Fruit fly (Drosophila melanogaster) whole organism, embryonic: Measurements from ENCODE around the gene CG10660.

Experiments
- Abd-B ChIP-seq: fragments of 200-800 bp; sonication (Bioruptor generic); optimal IDR thresholded peaks from 2 replicates; lab custom pipeline; 2018; ENCODE audit warnings: missing biosample characterization, mild to moderate bottlenecking, missing genetic modification characterization, moderate library complexity
- Atf3 ChIP-seq: fragments of 200-800 bp; sonication (Bioruptor generic); optimal IDR thresholded peaks from 3 replicates; lab custom pipeline; 2016; ENCODE audit warnings: missing biosample characterization, missing genetic modification characterization
- Atf6 ChIP-seq: fragments of 200-800 bp; sonication (Bioruptor generic); IDR thresholded peaks from 2 replicates; pipeline ENCODE4 v1.3.6; 2022; ENCODE audit warnings: missing biosample characterization, missing genetic modification characterization
- BEAF-32 ChIP-seq: fragments of 200-800 bp; sonication (Bioruptor generic); optimal IDR thresholded peaks from 3 replicates; lab custom pipeline; 2017; ENCODE audit warnings: missing biosample characterization, missing genetic modification characterization, mild to moderate bottlenecking, moderate library complexity, missing genetic modification reagents
- CG10462 ChIP-seq: fragments of 200-800 bp; sonication (Bioruptor generic); optimal IDR thresholded peaks from 2 replicates; lab custom pipeline; 2016; ENCODE audit warnings: missing biosample characterization, missing genetic modification characterization
- CG10654 ChIP-seq: fragments of 200-800 bp; sonication (Bioruptor generic); optimal IDR thresholded peaks from 2 replicates; lab custom pipeline; 2016; ENCODE audit warnings: missing biosample characterization, missing genetic modification characterization
- CG11723 ChIP-seq: fragments of 200-800 bp; sonication (Bioruptor generic); optimal IDR thresholded peaks from 2 replicates; lab custom pipeline; 2017; ENCODE audit warnings: missing biosample characterization, mild to moderate bottlenecking, missing genetic modification characterization
- CG12299 ChIP-seq: fragments of 200-800 bp; sonication (Bioruptor generic); optimal IDR thresholded peaks from 2 replicates; lab custom pipeline; 2018; ENCODE audit warnings: missing biosample characterization, mild to moderate bottlenecking, missing genetic modification characterization
- CG12769 ChIP-seq: fragments of 200-800 bp; sonication (Bioruptor generic); optimal IDR thresholded peaks from 2 replicates; lab custom pipeline; 2019; ENCODE audit warnings: missing biosample characterization, mild to moderate bottlenecking, missing genetic modification characterization, moderate library complexity
- CG13424 ChIP-seq: fragments of 200-800 bp; sonication (Bioruptor generic); optimal IDR thresholded peaks from 2 replicates; lab custom pipeline; 2019; ENCODE audit warnings: missing biosample characterization, mild to moderate bottlenecking, missing genetic modification characterization, moderate library complexity
- CG14860 ChIP-seq: fragments of 200-800 bp; sonication (Bioruptor generic); IDR thresholded peaks from 3 replicates; pipeline ENCODE4 v1.3.6; 2022; ENCODE audit warnings: missing biosample characterization, missing genetic modification characterization; ENCODE audit not compliant: partially characterized antibody
- CG15073 ChIP-seq: fragments of 200-800 bp; sonication (Bioruptor generic); optimal IDR thresholded peaks from 2 replicates; lab custom pipeline; 2016; ENCODE audit warnings: missing biosample characterization, missing genetic modification characterization
- CG15479 ChIP-seq: fragments of 200-800 bp; sonication (Bioruptor generic); optimal IDR thresholded peaks from 3 replicates; lab custom pipeline; 2019; ENCODE audit warnings: missing biosample characterization, mild to moderate bottlenecking, missing genetic modification characterization, moderate library complexity
- CG1603 ChIP-seq: fragments of 200-800 bp; sonication (Bioruptor generic); optimal IDR thresholded peaks from 2 replicates; lab custom pipeline; 2019; ENCODE audit warnings: missing biosample characterization, mild to moderate bottlenecking, missing genetic modification characterization, moderate library complexity
- CG17359 ChIP-seq: fragments of 200-800 bp; sonication (Bioruptor generic); optimal IDR thresholded peaks from 3 replicates; lab custom pipeline; 2018; ENCODE audit warnings: missing biosample characterization, mild to moderate bottlenecking, missing genetic modification characterization, moderate library complexity
- CG17612 ChIP-seq: fragments of 200-800 bp; sonication (Bioruptor generic); IDR thresholded peaks from 2 replicates; pipeline ENCODE4 v1.3.6; 2022; ENCODE audit warnings: missing biosample characterization, missing genetic modification characterization
- CG18262 ChIP-seq: fragments of 200-800 bp; optimal IDR thresholded peaks from 3 replicates; lab custom pipeline; 2019; ENCODE audit warnings: missing biosample characterization, mild to moderate bottlenecking, missing genetic modification characterization, moderate library complexity
- CG18599 ChIP-seq: fragments of 200-800 bp; sonication (Bioruptor generic); optimal IDR thresholded peaks from 3 replicates; lab custom pipeline; 2017; ENCODE audit warnings: missing biosample characterization, missing genetic modification characterization, mild to moderate bottlenecking, moderate library complexity, missing genetic modification reagents
- CG2712 ChIP-seq: fragments of 200-800 bp; optimal IDR thresholded peaks from 3 replicates; lab custom pipeline; 2019; ENCODE audit warnings: missing biosample characterization, mild to moderate bottlenecking, missing genetic modification characterization, moderate library complexity
- CG31224 ChIP-seq: fragments of 200-800 bp; sonication (Bioruptor generic); IDR thresholded peaks from 2 replicates; pipeline ENCODE4 v1.3.6; 2022; ENCODE audit warnings: missing biosample characterization, missing genetic modification characterization
- CG3995 ChIP-seq: fragments of 200-800 bp; sonication (Bioruptor generic); optimal IDR thresholded peaks from 3 replicates; lab custom pipeline; 2016; ENCODE audit warnings: missing biosample characterization, missing genetic modification characterization
- CG4424 ChIP-seq: fragments of 200-800 bp; sonication (Bioruptor generic); optimal IDR thresholded peaks from 3 replicates; lab custom pipeline; 2016; ENCODE audit warnings: missing biosample characterization, missing genetic modification characterization
- CG6272 ChIP-seq: fragments of 200-800 bp; sonication (Bioruptor generic); IDR thresholded peaks from 2 replicates; pipeline ENCODE4 v1.3.6; 2022; ENCODE audit warnings: missing biosample characterization, missing genetic modification characterization
- CG6854 ChIP-seq: fragments of 200-800 bp; sonication (Bioruptor generic); optimal IDR thresholded peaks from 3 replicates; lab custom pipeline; 2017; ENCODE audit warnings: missing biosample characterization, mild to moderate bottlenecking, missing genetic modification characterization
- CG8924 ChIP-seq: fragments of 200-800 bp; optimal IDR thresholded peaks from 3 replicates; lab custom pipeline; 2019; ENCODE audit warnings: missing biosample characterization, mild to moderate bottlenecking, missing genetic modification characterization, moderate library complexity
- CG9727 ChIP-seq: fragments of 200-800 bp; sonication (Bioruptor generic); optimal IDR thresholded peaks from 3 replicates; lab custom pipeline; 2017; ENCODE audit warnings: missing biosample characterization, mild to moderate bottlenecking, missing genetic modification characterization
- D19A ChIP-seq: fragments of 200-800 bp; optimal IDR thresholded peaks from 3 replicates; lab custom pipeline; 2019; ENCODE audit warnings: missing biosample characterization, mild to moderate bottlenecking, missing genetic modification characterization, moderate library complexity
- Dfd ChIP-seq, 2 experiments: fragments of >200 bp; optimal IDR thresholded peaks; 2 replicates each; lab custom pipeline; 2017; ENCODE audit warnings: missing biosample characterization in 2 of 2, missing genetic modification characterization in 2 of 2
- ERR ChIP-seq: fragments of 200-800 bp; sonication (Bioruptor generic); optimal IDR thresholded peaks from 2 replicates; lab custom pipeline; 2016; ENCODE audit warnings: missing biosample characterization, missing genetic modification characterization
- Ets65A ChIP-seq: fragments of 200-800 bp; sonication (Bioruptor generic); peaks from one replicate; lab custom pipeline; 2016; ENCODE audit warnings: missing biosample characterization, missing genetic modification characterization
- Fer1 ChIP-seq: fragments of 200-800 bp; sonication (Bioruptor generic); optimal IDR thresholded peaks from 2 replicates; lab custom pipeline; 2017; ENCODE audit warnings: missing biosample characterization, mild to moderate bottlenecking, missing genetic modification characterization
- HmgZ ChIP-seq: fragments of 200-800 bp; sonication (Bioruptor generic); optimal IDR thresholded peaks from 2 replicates; lab custom pipeline; 2018; ENCODE audit warnings: missing biosample characterization, mild to moderate bottlenecking, missing genetic modification characterization
- Jarid2 ChIP-seq: fragments of 200-800 bp; sonication (Bioruptor generic); optimal IDR thresholded peaks from 3 replicates; lab custom pipeline; 2017; ENCODE audit warnings: mild to moderate bottlenecking, missing biosample characterization, missing genetic modification reagents, missing genetic modification characterization
- Lhr ChIP-seq: fragments of 200-800 bp; sonication (Bioruptor generic); optimal IDR thresholded peaks from 3 replicates; lab custom pipeline; 2017; ENCODE audit warnings: mild to moderate bottlenecking, missing biosample characterization, missing genetic modification reagents, missing genetic modification characterization
- MTF-1 ChIP-seq: fragments of 200-800 bp; sonication (Bioruptor generic); optimal IDR thresholded peaks from 2 replicates; lab custom pipeline; 2018; ENCODE audit warnings: missing biosample characterization, mild to moderate bottlenecking, missing genetic modification characterization, borderline replicate concordance
- Nf-YB ChIP-seq: fragments of 200-800 bp; sonication (Bioruptor generic); optimal IDR thresholded peaks from 3 replicates; lab custom pipeline; 2019; ENCODE audit warnings: missing biosample characterization, mild to moderate bottlenecking, missing genetic modification characterization, moderate library complexity
- Nf-YC ChIP-seq: fragments of 200-800 bp; optimal IDR thresholded peaks from 3 replicates; lab custom pipeline; 2019; ENCODE audit warnings: missing biosample characterization, mild to moderate bottlenecking, missing genetic modification characterization, moderate library complexity
- Pdp1 ChIP-seq, 2 experiments: fragments of 200-800 bp; sonication (Bioruptor generic); optimal IDR thresholded peaks; 3 replicates each; lab custom pipeline; 2016; ENCODE audit warnings: missing biosample characterization in 2 of 2, missing genetic modification characterization in 2 of 2, mild to moderate bottlenecking in 1 of 2, moderate library complexity in 1 of 2
- dati ChIP-seq: fragments of 200-800 bp; sonication (Bioruptor generic); IDR thresholded peaks from 2 replicates; pipeline ENCODE4 v1.3.6; 2022; ENCODE audit warnings: missing biosample characterization, missing genetic modification characterization
- emc ChIP-seq: fragments of 200-800 bp; sonication (Bioruptor generic); optimal IDR thresholded peaks from 2 replicates; lab custom pipeline; 2016; ENCODE audit warnings: missing biosample characterization, missing genetic modification characterization
- ewg ChIP-seq: fragments of 200-800 bp; sonication (Bioruptor generic); optimal IDR thresholded peaks from 3 replicates; lab custom pipeline; 2017; ENCODE audit warnings: mild to moderate bottlenecking, missing biosample characterization, missing genetic modification reagents, missing genetic modification characterization
- gcm ChIP-seq: fragments of 200-800 bp; sonication (Bioruptor generic); optimal IDR thresholded peaks from 2 replicates; lab custom pipeline; 2019; ENCODE audit warnings: missing biosample characterization, mild to moderate bottlenecking, missing genetic modification characterization, moderate library complexity
- mirr ChIP-seq: fragments of 200-800 bp; sonication (Bioruptor generic); optimal IDR thresholded peaks from 3 replicates; lab custom pipeline; 2018; ENCODE audit warnings: missing biosample characterization, mild to moderate bottlenecking, missing genetic modification characterization
- row ChIP-seq: fragments of 200-800 bp; sonication (Bioruptor generic); IDR thresholded peaks from 3 replicates; pipeline ENCODE4 v1.3.6; 2022; ENCODE audit warnings: missing biosample characterization, missing genetic modification characterization
- sisA ChIP-seq: fragments of 200-800 bp; sonication (Bioruptor generic); IDR thresholded peaks from 2 replicates; pipeline ENCODE4 v1.3.6; 2022; ENCODE audit warnings: missing biosample characterization, missing genetic modification characterization
- so ChIP-seq: fragments of 200-800 bp; sonication (Bioruptor generic); IDR thresholded peaks from 3 replicates; pipeline ENCODE4 v1.3.6; 2022; ENCODE audit warnings: missing biosample characterization, missing genetic modification characterization
- sqz ChIP-seq: fragments of 200-800 bp; sonication (Bioruptor generic); optimal IDR thresholded peaks from 3 replicates; lab custom pipeline; 2018; ENCODE audit warnings: missing biosample characterization, mild to moderate bottlenecking, missing genetic modification characterization
- tna ChIP-seq: fragments of 200-800 bp; sonication (Bioruptor generic); IDR thresholded peaks from 2 replicates; pipeline ENCODE4 v1.3.6; 2022; ENCODE audit warnings: missing biosample characterization, missing genetic modification characterization; ENCODE audit not compliant: partially characterized antibody
- zf30C ChIP-seq: fragments of 200-800 bp; sonication (Bioruptor generic); optimal IDR thresholded peaks from 3 replicates; lab custom pipeline; 2018; ENCODE audit warnings: missing biosample characterization, mild to moderate bottlenecking, missing genetic modification characterization

CG10660 gene

dm6 chr3L:12503865-12504650 lies 13.6 kb upstream of the CG10660 start, which contains the start of the genes CG10646 and vih (continued):
- TF ChIP-seq CG10462 (GFP tag; lab: Kevin White, UChicago) = peak; percentile 30
- no peak for TF ChIP-seq Abd-B
- peak; percentile 23 for TF ChIP-seq gcm (GFP tag; lab: Kevin White, UChicago)
- peak; percentile 50 for TF ChIP-seq CG18599 (GFP tag; lab: Kevin White, UChicago)
- TF ChIP-seq BEAF-32 = peak; percentile 50
- peak; percentile 55 for TF ChIP-seq CG9727 (GFP tag; lab: Kevin White, UChicago)
- TF ChIP-seq CG13424 (tag; lab: Kevin White, UChicago) = peak; percentile 61
- TF ChIP-seq zf30C (GFP tag; lab: Kevin White, UChicago) = peak; percentile 2
- peak; percentile 73 for TF ChIP-seq CG2712 (tag; lab: Kevin White, UChicago)
- TF ChIP-seq Lhr (GFP tag; lab: Kevin White, UChicago) = peak; percentile 37
- TF ChIP-seq CG3995 (GFP tag; lab: Kevin White, UChicago) = no peak
- peak; percentile 68 for TF ChIP-seq sqz (GFP tag; lab: Kevin White, UChicago)
- no peak for TF ChIP-seq CG12769 (tag; lab: Kevin White, UChicago)
- peak; percentile 28 for TF ChIP-seq HmgZ (tag; lab: Kevin White, UChicago)
- peak; percentile 63 for TF ChIP-seq CG8924 (tag; lab: Kevin White, UChicago)
- no peak for TF ChIP-seq Jarid2 (GFP tag; lab: Kevin White, UChicago)
- peak; percentile 60 for TF ChIP-seq CG18262 (tag; lab: Kevin White, UChicago)
- peak in 1 of 2 experiments; percentile 28 for TF ChIP-seq Pdp1 (GFP tag; optimal IDR thresholded peaks at IDR 0.05; lab: Kevin White, UChicago)
- no peak for TF ChIP-seq mirr (GFP tag; lab: Kevin White, UChicago)
- TF ChIP-seq CG6854 (GFP tag; lab: Kevin White, UChicago) = no peak
- no peak for TF ChIP-seq MTF-1
- TF ChIP-seq row (GFP tag; lab: Robert Waterston, UW) = peak; percentile 63
- TF ChIP-seq dati (GFP tag; lab: Robert Waterston, UW) = no peak
- TF ChIP-seq CG10654 = peak; percentile 79
- TF ChIP-seq ewg = peak; percentile 27
- peak; percentile 57 for TF ChIP-seq Fer1 (GFP tag; lab: Kevin White, UChicago)
- TF ChIP-seq Dfd (GFP tag; optimal IDR thresholded peaks at IDR 0.05; lab: Kevin White, UChicago) = no peak
- no peak for TF ChIP-seq emc (GFP tag; lab: Kevin White, UChicago)
- TF ChIP-seq tna (GFP tag; lab: Robert Waterston, UW) = no peak
- peak; percentile 92 for TF ChIP-seq Ets65A
- TF ChIP-seq CG12299 (tag; lab: Kevin White, UChicago) = no peak
- peak; percentile 51 for TF ChIP-seq CG4424 (GFP tag; lab: Kevin White, UChicago)
- TF ChIP-seq CG6272 = no peak
- peak; percentile 71 for TF ChIP-seq CG1603 (tag; lab: Kevin White, UChicago)
- no peak for TF ChIP-seq CG15479
- TF ChIP-seq ERR (GFP tag; lab: Kevin White, UChicago) = no peak
- TF ChIP-seq CG17612 = no peak
- peak; percentile 63 for TF ChIP-seq Nf-YC (tag; lab: Kevin White, UChicago)
- TF ChIP-seq CG15073 (GFP tag; lab: Kevin White, UChicago) = no peak
- no peak for TF ChIP-seq CG14860
- no peak for TF ChIP-seq CG31224
- no peak for TF ChIP-seq Atf3 (GFP tag; lab: Kevin White, UChicago)
- no peak for TF ChIP-seq Atf6 (GFP tag; lab: Robert Waterston, UW)
- TF ChIP-seq so (GFP tag; lab: Robert Waterston, UW) = no peak
- TF ChIP-seq D19A (tag; lab: Kevin White, UChicago) = peak; percentile 35
- TF ChIP-seq CG17359 (tag; lab: Kevin White, UChicago) = peak; percentile 76
- peak; percentile 15 for TF ChIP-seq Nf-YB (GFP tag; lab: Kevin White, UChicago)
- TF ChIP-seq sisA = no peak
- no peak for TF ChIP-seq CG11723 (GFP tag; lab: Kevin White, UChicago)
